Worm (Caenorhabditis elegans) whole organism, midembryonic: ENCODE data around the gene nspb-4.

Source experiments
- T22C8.4 ChIP-seq: fragments of 200-800 bp; sonication (Bioruptor generic); IDR thresholded peaks from 2 replicates; pipeline ENCODE4 v1.3.6; 2022; ENCODE audit warnings: missing genetic modification characterization, missing compliant biosample characterization
- cog-1 ChIP-seq: sonication (generic microtip); optimal IDR thresholded peaks from 2 replicates; lab custom pipeline; 2016; ENCODE audit warnings: missing genetic modification characterization, missing compliant biosample characterization
- flt-1 ChIP-seq: fragments of 200-800 bp; sonication (Bioruptor generic); IDR thresholded peaks from 2 replicates; pipeline ENCODE4 v1.3.6; 2022; ENCODE audit warnings: missing genetic modification characterization, missing compliant biosample characterization
- klf-2 ChIP-seq: fragments of 200-800 bp; sonication (Bioruptor generic); conservative IDR thresholded peaks from 2 replicates; pipeline ENCODE4 v1.3.6; 2022; ENCODE audit warnings: missing genetic modification reagents, missing genetic modification characterization, missing compliant biosample characterization
- med-1 ChIP-seq: sonication (generic microtip); optimal IDR thresholded peaks from 2 replicates; lab custom pipeline; 2017; ENCODE audit warnings: missing genetic modification characterization, mild to moderate bottlenecking, missing compliant biosample characterization, antibody characterized with exemption, missing genetic modification reagents; ENCODE audit not compliant: insufficient read depth
- ref-1 ChIP-seq: fragments of 200-800 bp; sonication (Bioruptor generic); conservative IDR thresholded peaks from 2 replicates; pipeline ENCODE4 v1.3.6; 2022; ENCODE audit warnings: missing genetic modification reagents, missing genetic modification characterization, missing compliant biosample characterization
- tab-1 ChIP-seq: fragments of 200-800 bp; sonication (Bioruptor generic); IDR thresholded peaks from 2 replicates; pipeline ENCODE4 v1.3.6; 2022; ENCODE audit warnings: missing genetic modification characterization, missing compliant biosample characterization
- ztf-23 ChIP-seq: fragments of 200-800 bp; sonication (Bioruptor generic); IDR thresholded peaks from 2 replicates; pipeline ENCODE4 v1.3.6; 2022; ENCODE audit warnings: missing genetic modification reagents, missing genetic modification characterization, missing compliant biosample characterization
- ztf-29 ChIP-seq: fragments of 200-800 bp; sonication (Bioruptor generic); IDR thresholded peaks from 2 replicates; pipeline ENCODE4 v1.3.6; 2022; ENCODE audit warnings: missing genetic modification reagents, missing genetic modification characterization, missing compliant biosample characterization

DNA sequence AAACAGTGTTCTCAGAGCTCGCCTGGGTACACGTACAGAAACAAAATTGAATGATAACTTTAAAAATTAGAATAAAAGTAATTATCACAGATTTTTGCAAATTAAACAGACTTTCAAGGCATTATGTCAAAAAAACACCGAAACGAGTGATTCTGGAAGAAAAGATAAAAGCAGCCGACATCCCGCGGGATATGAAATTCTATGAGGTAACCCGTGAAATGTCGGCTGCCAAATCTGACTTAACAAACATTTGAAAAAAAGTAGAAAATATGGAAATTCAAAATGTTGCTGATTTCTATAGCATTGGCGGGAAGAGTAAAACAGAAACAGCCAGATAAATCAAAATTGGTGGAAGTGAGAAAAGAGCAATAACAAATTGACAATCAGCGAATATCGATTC is 32.4 kb upstream of the nspb-4 start:
- no peak for TF ChIP-seq tab-1 (GFP tag; lab: Robert Waterston, UW)
- no peak for TF ChIP-seq klf-2 (GFP tag; lab: Robert Waterston, UW)
- TF ChIP-seq med-1 (GFP tag; lab: Kevin White, UChicago), result no peak
- TF ChIP-seq flt-1, result no peak
- no peak for TF ChIP-seq ref-1 (GFP tag; lab: Robert Waterston, UW)
- TF ChIP-seq cog-1 (tag; lab: Kevin White, UChicago), result no peak
- no peak for TF ChIP-seq ztf-29 (GFP tag; lab: Robert Waterston, UW)
- no peak for TF ChIP-seq T22C8.4 (GFP tag; lab: Robert Waterston, UW)
- no peak for TF ChIP-seq ztf-23 (GFP tag; lab: Robert Waterston, UW)
